Worm (Caenorhabditis elegans) whole organism, early embryonic: ENCODE measurements around the gene ckb-2.
A peak's percentile ranks its signal among the peaks of the same experiment; 100 is the strongest.

Source experiments
- flt-1 ChIP-seq: fragments of 200-800 bp; sonication (Bioruptor generic); IDR thresholded peaks from 2 replicates; pipeline ENCODE4 v1.3.6; 2022; ENCODE audit warnings: missing genetic modification characterization, missing compliant biosample characterization
- tbx-11 ChIP-seq: fragments of 200-800 bp; sonication (Bioruptor generic); IDR thresholded peaks from 2 replicates; pipeline ENCODE4 v1.3.6; 2022; ENCODE audit warnings: missing genetic modification characterization, missing compliant biosample characterization

DNA sequence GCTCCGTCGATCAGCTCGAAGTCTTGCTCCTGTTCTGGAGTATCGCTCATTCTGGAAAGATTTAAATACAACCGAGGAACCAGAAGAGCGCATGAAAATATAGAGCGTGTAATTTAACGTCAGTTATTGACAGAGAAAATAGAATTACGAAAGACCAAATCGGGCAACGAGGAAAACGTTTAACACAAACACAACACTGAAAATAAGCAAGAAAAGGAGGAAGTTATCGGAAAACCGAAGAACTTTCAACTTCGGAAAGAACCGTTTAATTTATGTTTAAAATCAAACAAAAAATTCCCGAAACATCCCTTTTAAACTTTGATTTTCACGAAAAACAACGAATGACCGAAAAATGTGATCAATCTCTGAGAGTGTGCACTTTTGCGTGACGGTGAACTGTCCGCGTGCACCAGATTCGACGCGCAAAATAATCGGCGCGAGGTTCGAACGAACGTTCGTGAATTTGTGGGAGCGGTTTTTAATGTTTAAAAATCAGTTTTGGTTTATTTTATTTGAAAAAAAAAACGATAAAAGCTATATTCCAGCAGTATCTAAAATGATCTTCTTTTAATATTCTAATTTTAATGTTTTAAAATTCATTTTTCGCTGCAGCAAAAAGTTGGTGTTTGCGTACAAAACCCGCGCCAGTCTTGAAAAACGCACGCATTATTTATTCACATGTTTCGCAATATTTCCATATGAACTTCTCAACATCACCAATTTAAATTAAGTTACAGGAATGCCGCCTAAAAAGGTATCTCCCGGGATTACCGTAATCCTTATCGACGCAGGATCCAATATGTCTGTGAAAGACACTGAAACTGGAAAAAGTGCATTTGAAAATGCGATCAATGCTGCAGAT, 51.6 kb downstream of the ckb-2 start, which contains the start of the genes R07E5.7 and cku-80:
- 0 out of 2 replicates have a peak, but pooled peaks have one; percentile 17 for TF ChIP-seq flt-1 (GFP tag; lab: Robert Waterston, UW)
- TF ChIP-seq tbx-11 (GFP tag; lab: Robert Waterston, UW): 0 out of 2 replicates have a peak, but pooled peaks have one; percentile 44
